Fruit fly (Drosophila melanogaster): ENCODE data around the gene CG42752.

Gene CG42752

dm6 chr2L:18746694-18747093, 6.8 kb upstream of the CG42752 start:
- TF ChIP-seq rgr (GFP tag; optimal IDR thresholded peaks at IDR 0.05) (no peak), GATAd (GFP tag; optimal IDR thresholded peaks at IDR 0.05) (no peak), Sp1 (GFP tag; optimal IDR thresholded peaks at IDR 0.05) (no peak), OdsH (GFP tag; optimal IDR thresholded peaks at IDR 0.05) (no peak), Abd-B (GFP tag; optimal IDR thresholded peaks at IDR 0.05) (no peak), h (GFP tag; optimal IDR thresholded peaks at IDR 0.05) (no peak)

DNA sequence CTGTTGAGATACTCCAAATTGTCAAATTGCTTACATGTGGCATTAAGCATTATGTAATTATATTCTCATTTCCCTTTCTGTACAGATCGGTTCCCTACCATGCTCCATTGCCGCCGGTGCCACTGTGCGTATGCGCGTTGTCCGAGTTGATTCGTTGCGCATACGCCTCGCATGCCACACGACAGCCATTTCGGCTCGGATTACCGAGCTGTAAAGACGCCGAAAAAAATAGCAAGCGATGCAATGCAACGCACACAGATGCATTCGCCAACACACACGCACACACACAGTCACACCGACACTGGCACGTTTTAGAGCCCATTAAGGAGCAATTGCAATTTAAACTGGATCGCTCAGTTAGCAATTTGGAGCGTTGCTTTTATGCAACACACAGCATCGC, 5.5 kb upstream of the CG42752 start:
- peak; percentile 62 for TF ChIP-seq Dfd (GFP tag; optimal IDR thresholded peaks at IDR 0.05)
- TF ChIP-seq pan (optimal IDR thresholded peaks at IDR 0.05): no peak

DNA sequence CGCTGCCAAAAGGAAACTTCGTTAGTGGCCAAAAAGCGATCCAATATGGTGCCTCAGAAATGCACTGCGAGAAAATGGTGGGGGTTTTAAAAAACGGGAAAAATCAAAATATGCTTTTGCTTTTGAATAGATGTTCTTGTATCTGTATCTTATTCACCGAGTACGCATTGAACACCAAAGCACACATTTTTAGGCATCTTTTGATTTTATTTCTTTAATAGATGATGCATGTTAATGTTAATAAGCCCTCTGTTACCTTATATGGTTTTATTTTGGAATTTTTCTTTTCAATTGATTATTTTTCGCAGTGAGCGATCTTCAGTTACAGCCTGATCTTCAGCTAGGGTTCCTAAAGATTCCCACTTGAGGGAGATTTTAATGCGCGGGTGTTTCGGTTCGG, 4.0 kb upstream of the CG42752 start:
- TF ChIP-seq OdsH (GFP tag; optimal IDR thresholded peaks at IDR 0.05): no peak
- TF ChIP-seq Abd-B (GFP tag; optimal IDR thresholded peaks at IDR 0.05): no peak
- TF ChIP-seq HLH106 (tag; optimal IDR thresholded peaks at IDR 0.05): no peak
- TF ChIP-seq lola (GFP tag; optimal IDR thresholded peaks at IDR 0.05): no peak
- no peak for TF ChIP-seq CG9705 (GFP tag; optimal IDR thresholded peaks at IDR 0.05)
- TF ChIP-seq dsf (GFP tag; optimal IDR thresholded peaks at IDR 0.05; ENCODE audit: borderline replicate concordance): no peak
- no peak for TF ChIP-seq jim (GFP tag; optimal IDR thresholded peaks at IDR 0.05)
- TF ChIP-seq Hr83 (GFP tag; optimal IDR thresholded peaks at IDR 0.05; ENCODE audit: poor library complexity, severe bottlenecking): no peak
- no peak for TF ChIP-seq usp (GFP tag; optimal IDR thresholded peaks at IDR 0.05)
- TF ChIP-seq N (GFP tag; optimal IDR thresholded peaks at IDR 0.05): no peak
- TF ChIP-seq sage (GFP tag; optimal IDR thresholded peaks at IDR 0.05): no peak
- TF ChIP-seq GATAd (GFP tag; optimal IDR thresholded peaks at IDR 0.05): no peak
- no peak for TF ChIP-seq Hnf4 (GFP tag; optimal IDR thresholded peaks at IDR 0.05)
- no peak for TF ChIP-seq brk (GFP tag; optimal IDR thresholded peaks at IDR 0.05)
- TF ChIP-seq foxo (GFP tag; optimal IDR thresholded peaks at IDR 0.05): no peak
- TF ChIP-seq dmrt93B (GFP tag; optimal IDR thresholded peaks at IDR 0.05): no peak
- TF ChIP-seq ey (GFP tag; optimal IDR thresholded peaks at IDR 0.05): no peak
- no peak for TF ChIP-seq CG32264 (GFP tag; optimal IDR thresholded peaks at IDR 0.05)
- no peak for TF ChIP-seq Mio (GFP tag; optimal IDR thresholded peaks at IDR 0.05)

DNA sequence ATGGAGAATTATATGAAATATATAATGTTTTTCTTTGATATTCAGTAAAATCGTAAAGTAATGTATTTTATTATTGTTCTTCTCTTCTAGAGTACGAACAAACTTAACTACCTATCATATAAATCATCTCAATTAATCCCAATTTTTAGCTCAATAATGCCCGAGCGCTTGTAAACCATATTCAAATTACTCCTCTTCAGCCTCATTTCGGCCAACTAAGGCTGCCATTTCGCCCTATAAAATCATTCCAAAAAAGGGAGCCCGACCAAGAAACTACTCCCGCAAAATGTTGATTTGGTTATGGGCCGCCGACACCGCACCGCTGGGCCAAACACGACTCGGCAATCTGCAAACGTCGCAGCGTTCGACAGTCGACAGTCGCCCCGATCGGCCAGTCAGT, 2.8 kb upstream of the CG42752 start:
- TF ChIP-seq Vsx2 (GFP tag; optimal IDR thresholded peaks at IDR 0.05; ENCODE audit: partially characterized antibody) (no peak), CG32264 (GFP tag; optimal IDR thresholded peaks at IDR 0.05) (no peak), sage (GFP tag; optimal IDR thresholded peaks at IDR 0.05) (no peak), dsf (GFP tag; optimal IDR thresholded peaks at IDR 0.05; ENCODE audit: borderline replicate concordance) (no peak), tai (GFP tag; optimal IDR thresholded peaks at IDR 0.05) (no peak), h (GFP tag; optimal IDR thresholded peaks at IDR 0.05) (no peak), lola (GFP tag; optimal IDR thresholded peaks at IDR 0.05) (no peak), dl (GFP tag; optimal IDR thresholded peaks at IDR 0.05; ENCODE audit: insufficient read depth in 1 of 2, partially characterized antibody in 2 of 2) (no peak), fru (GFP tag; optimal IDR thresholded peaks at IDR 0.05) (no peak), Hnf4 (GFP tag; optimal IDR thresholded peaks at IDR 0.05) (no peak), usp (GFP tag; optimal IDR thresholded peaks at IDR 0.05) (no peak), rgr (GFP tag; optimal IDR thresholded peaks at IDR 0.05) (no peak), woc (GFP tag; optimal IDR thresholded peaks at IDR 0.05) (no peak), Abd-B (GFP tag; optimal IDR thresholded peaks at IDR 0.05) (no peak), Hr78 (GFP tag; optimal IDR thresholded peaks at IDR 0.05) (no peak), pan (optimal IDR thresholded peaks at IDR 0.05) (no peak), Dif (GFP tag; optimal IDR thresholded peaks at IDR 0.05; ENCODE audit: partially characterized antibody) (no peak), sv (GFP tag; optimal IDR thresholded peaks at IDR 0.05) (no peak)

- no peak for TF ChIP-seq br (GFP tag; optimal IDR thresholded peaks at IDR 0.05)
- TF ChIP-seq Myc (optimal IDR thresholded peaks at IDR 0.05): no peak
Observed at dm6 chr2L:18737239-18737638, 2.7 kb downstream of the CG42752 start.

All from whole organism, wandering third instar larva.